Worm (Caenorhabditis elegans): ENCODE results near the gene F41G3.21.

The F41G3.21 gene

DNA sequence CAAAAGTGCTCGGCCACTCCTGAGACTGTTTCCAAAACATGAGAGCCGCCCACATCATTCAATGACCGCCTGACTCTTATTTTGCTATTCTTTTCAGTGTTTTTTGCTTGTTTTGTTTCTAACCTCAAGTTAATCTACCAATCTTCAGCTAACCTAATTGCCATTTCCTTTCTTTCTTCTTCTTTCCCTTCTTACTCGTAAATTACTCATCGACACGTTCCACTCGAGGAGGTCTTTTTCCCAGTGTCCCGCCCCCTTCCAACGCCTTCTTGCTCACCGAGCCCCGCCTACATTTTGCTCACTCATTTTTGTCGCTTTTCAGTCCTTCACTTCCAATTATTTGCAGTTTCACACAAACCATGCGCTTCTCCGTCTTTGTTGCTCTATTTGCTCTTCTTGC is 12.0 kb upstream of the F41G3.21 start, which contains the start of gene nlp-50:
nlp-50 (plus strand) TSS at position 301 of the 400 bp plus-strand sequence.
- TF ChIP-seq ceh-30 (tag; optimal IDR thresholded peaks at IDR 0.05), result no peak
- TF ChIP-seq fkh-6 (tag; optimal IDR thresholded peaks at IDR 0.05), result no peak
- no peak for TF ChIP-seq fax-1 (tag; optimal IDR thresholded peaks at IDR 0.05)
- no peak for TF ChIP-seq ceh-45 (GFP tag; IDR thresholded peaks at IDR 0.05)
- TF ChIP-seq che-1 (tag; optimal IDR thresholded peaks at IDR 0.05), result no peak
- TF ChIP-seq pha-2 (tag; optimal IDR thresholded peaks at IDR 0.05), result no peak
- no peak for TF ChIP-seq elt-4 (tag; optimal IDR thresholded peaks at IDR 0.05)
- no peak for TF ChIP-seq syd-9 (tag; optimal IDR thresholded peaks at IDR 0.05)
- no peak for TF ChIP-seq ceh-2 (tag; optimal IDR thresholded peaks at IDR 0.05)
- no peak for TF ChIP-seq unc-86 (tag; optimal IDR thresholded peaks at IDR 0.05)
- no peak for TF ChIP-seq lin-11 (tag; optimal IDR thresholded peaks at IDR 0.05)
- no peak for TF ChIP-seq madf-2 (tag; optimal IDR thresholded peaks at IDR 0.05)
- no peak for TF ChIP-seq hlh-6 (tag; optimal IDR thresholded peaks at IDR 0.05)
- no peak for TF ChIP-seq nhr-11 (tag; optimal IDR thresholded peaks at IDR 0.05)

- TF ChIP-seq eyg-1 (tag; optimal IDR thresholded peaks at IDR 0.05) (no peak), nhr-11 (tag; optimal IDR thresholded peaks at IDR 0.05) (no peak), ahr-1 (tag; optimal IDR thresholded peaks at IDR 0.05) (no peak), ceh-14 (tag; optimal IDR thresholded peaks at IDR 0.05) (no peak), pha-4 (tag; optimal IDR thresholded peaks at IDR 0.05) (no peak), fkh-6 (tag; optimal IDR thresholded peaks at IDR 0.05) (no peak), elt-4 (tag; optimal IDR thresholded peaks at IDR 0.05) (no peak), pros-1 (tag; optimal IDR thresholded peaks at IDR 0.05) (no peak), elt-2 (tag; optimal IDR thresholded peaks at IDR 0.05) (no peak), pha-2 (tag; optimal IDR thresholded peaks at IDR 0.05) (no peak), unc-86 (tag; optimal IDR thresholded peaks at IDR 0.05) (no peak), unc-3 (GFP tag; conservative IDR thresholded peaks at IDR 0.05) (no peak), unc-3 (tag; optimal IDR thresholded peaks at IDR 0.05) (no peak), C38D4.7 (GFP tag; optimal IDR thresholded peaks at IDR 0.05) (no peak), hlh-6 (tag; optimal IDR thresholded peaks at IDR 0.05) (no peak), pax-1 (tag; optimal IDR thresholded peaks at IDR 0.05) (no peak), ttx-3 (tag; optimal IDR thresholded peaks at IDR 0.05) (no peak), ceh-22 (tag; optimal IDR thresholded peaks at IDR 0.05) (no peak), gmeb-2 (tag; optimal IDR thresholded peaks at IDR 0.05) (no peak)
These were observed 3.5 kb upstream of the F41G3.21 start, which contains the start of gene F41G3.3 for ce11 chrII:6756232-6756631. Gene F41G3.3 (plus strand): TSS chrII:6756532.

ce11 chrII:6754671-6755224 is 2.0 kb upstream of the F41G3.21 start, which contains the start of the genes srx-95 and fis-1:
Gene srx-95 (minus strand): TSS chrII:6754771.
Gene fis-1 (plus strand): TSS chrII:6755174.
- TF ChIP-seq hlh-13 (GFP tag; optimal IDR thresholded peaks at IDR 0.05) (no peak), dve-1 (tag; optimal IDR thresholded peaks at IDR 0.05) (no peak)

ce11 chrII:6752027-6752426 is 723 bp downstream of the F41G3.21 start, which contains the start of gene F41G3.19:
Gene F41G3.19 (minus strand): TSS chrII:6752127.
- TF ChIP-seq ceh-34 (tag; optimal IDR thresholded peaks at IDR 0.05) (no peak), elt-2 (tag; optimal IDR thresholded peaks at IDR 0.05) (no peak), hlh-30 (tag; optimal IDR thresholded peaks at IDR 0.05; ENCODE audit: insufficient read depth) (no peak), K09A11.1 (tag; optimal IDR thresholded peaks at IDR 0.05; ENCODE audit: insufficient read depth) (no peak), ceh-2 (tag; optimal IDR thresholded peaks at IDR 0.05) (no peak), ceh-19 (GFP tag; optimal IDR thresholded peaks at IDR 0.05) (no peak), ceh-24 (tag; optimal IDR thresholded peaks at IDR 0.05) (no peak), eyg-1 (tag; optimal IDR thresholded peaks at IDR 0.05) (no peak), ceh-30 (tag; optimal IDR thresholded peaks at IDR 0.05) (no peak), fax-1 (tag; optimal IDR thresholded peaks at IDR 0.05) (no peak), ahr-1 (tag; optimal IDR thresholded peaks at IDR 0.05) (no peak), ceh-14 (tag; optimal IDR thresholded peaks at IDR 0.05) (no peak), pha-2 (tag; optimal IDR thresholded peaks at IDR 0.05) (no peak), lim-6 (tag; optimal IDR thresholded peaks at IDR 0.05) (no peak), odd-2 (tag; optimal IDR thresholded peaks at IDR 0.05) (no peak)
